Worm (Caenorhabditis elegans): ENCODE data around the gene F35G12.12.

The F35G12.12 gene

DNA sequence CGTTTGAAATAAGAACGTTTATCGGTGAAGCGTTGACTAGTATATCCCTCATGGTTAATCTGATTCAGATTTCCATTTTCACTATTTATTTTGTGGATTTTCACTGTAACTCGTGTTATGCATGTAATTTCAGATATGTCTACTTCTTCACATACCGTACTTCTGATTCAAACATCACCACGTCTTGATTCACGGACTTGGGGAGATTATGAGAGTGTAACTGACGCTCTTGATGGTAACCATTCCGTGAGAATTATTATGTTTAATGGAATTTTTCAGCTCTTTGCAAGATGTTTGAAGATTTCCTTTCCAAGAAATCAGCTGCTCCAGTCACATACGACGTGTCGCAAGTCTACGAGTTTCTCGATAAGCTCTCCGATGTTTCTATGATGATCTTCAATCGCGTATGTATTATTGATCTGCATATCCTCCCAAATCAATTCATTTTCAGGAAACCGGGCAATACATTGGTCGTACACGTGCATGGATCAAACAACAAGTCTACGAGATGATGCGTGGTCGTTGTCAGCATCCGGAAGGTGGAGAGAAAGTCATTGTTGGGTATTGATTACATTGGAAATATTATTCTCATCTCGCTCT, 11.6 kb downstream of the F35G12.12 start, which contains the start of gene erh-2:
Gene erh-2, plus strand, starts transcription at position 134 of the 600 bp plus-strand sequence.
- TF ChIP-seq mdl-1 (tag; optimal IDR thresholded peaks at IDR 0.05), result no peak
- TF ChIP-seq nhr-129 (tag; optimal IDR thresholded peaks at IDR 0.05), result no peak
- TF ChIP-seq ceh-82 (tag; optimal IDR thresholded peaks at IDR 0.05), result no peak
- TF ChIP-seq lin-39 (tag; optimal IDR thresholded peaks at IDR 0.05), result no peak
- TF ChIP-seq ztf-11 (tag; optimal IDR thresholded peaks at IDR 0.05), result no peak
- no peak for TF ChIP-seq egl-27 (tag; optimal IDR thresholded peaks at IDR 0.05)
- TF ChIP-seq nhr-237 (tag; optimal IDR thresholded peaks at IDR 0.05), result no peak
- no peak for TF ChIP-seq nhr-12 (tag; optimal IDR thresholded peaks at IDR 0.05)
- no peak for TF ChIP-seq unc-62 (GFP tag; optimal IDR thresholded peaks at IDR 0.05)
- no peak for TF ChIP-seq ztf-1 (GFP tag; conservative IDR thresholded peaks at IDR 0.05)
- no peak for TF ChIP-seq unc-55 (GFP tag; optimal IDR thresholded peaks at IDR 0.05)
- TF ChIP-seq lin-13 (GFP tag; optimal IDR thresholded peaks at IDR 0.05), result no peak
- TF ChIP-seq elt-1 (tag; optimal IDR thresholded peaks at IDR 0.05), result no peak

DNA sequence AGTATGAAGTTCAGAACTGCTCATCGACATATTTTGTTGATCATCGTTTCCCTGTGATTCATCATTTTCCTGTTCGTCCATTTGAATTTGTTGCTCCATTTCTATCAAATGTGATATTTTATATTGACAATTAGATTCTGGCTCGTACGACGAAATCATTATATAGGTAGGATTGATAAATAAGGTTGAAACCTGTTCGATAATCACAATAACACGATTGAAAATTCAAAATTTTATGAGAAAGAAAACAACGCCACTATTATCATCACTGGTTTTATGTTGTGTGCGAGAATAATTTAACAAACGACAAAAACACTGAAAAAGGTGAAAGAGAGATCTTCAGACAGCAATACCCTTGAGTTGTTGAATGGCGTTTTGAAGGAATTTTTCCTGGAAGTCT, 12.7 kb downstream of the F35G12.12 start, which contains the start of gene apc-11:
Gene apc-11, minus strand, starts transcription at position 101 of the 400 bp plus-strand sequence.
- TF ChIP-seq blmp-1 (tag; optimal IDR thresholded peaks at IDR 0.05; ENCODE audit: insufficient read depth), result no peak
- no peak for TF ChIP-seq lin-39 (tag; optimal IDR thresholded peaks at IDR 0.05)
- TF ChIP-seq mbf-1 (tag; optimal IDR thresholded peaks at IDR 0.05), result no peak
- no peak for TF ChIP-seq R02D3.7 (tag; optimal IDR thresholded peaks at IDR 0.05)
- no peak for TF ChIP-seq unc-39 (tag; optimal IDR thresholded peaks at IDR 0.05)
- no peak for TF ChIP-seq ceh-82 (tag; optimal IDR thresholded peaks at IDR 0.05)
- TF ChIP-seq ztf-4 (tag; optimal IDR thresholded peaks at IDR 0.05), result no peak
- no peak for TF ChIP-seq nhr-12 (tag; optimal IDR thresholded peaks at IDR 0.05)

DNA sequence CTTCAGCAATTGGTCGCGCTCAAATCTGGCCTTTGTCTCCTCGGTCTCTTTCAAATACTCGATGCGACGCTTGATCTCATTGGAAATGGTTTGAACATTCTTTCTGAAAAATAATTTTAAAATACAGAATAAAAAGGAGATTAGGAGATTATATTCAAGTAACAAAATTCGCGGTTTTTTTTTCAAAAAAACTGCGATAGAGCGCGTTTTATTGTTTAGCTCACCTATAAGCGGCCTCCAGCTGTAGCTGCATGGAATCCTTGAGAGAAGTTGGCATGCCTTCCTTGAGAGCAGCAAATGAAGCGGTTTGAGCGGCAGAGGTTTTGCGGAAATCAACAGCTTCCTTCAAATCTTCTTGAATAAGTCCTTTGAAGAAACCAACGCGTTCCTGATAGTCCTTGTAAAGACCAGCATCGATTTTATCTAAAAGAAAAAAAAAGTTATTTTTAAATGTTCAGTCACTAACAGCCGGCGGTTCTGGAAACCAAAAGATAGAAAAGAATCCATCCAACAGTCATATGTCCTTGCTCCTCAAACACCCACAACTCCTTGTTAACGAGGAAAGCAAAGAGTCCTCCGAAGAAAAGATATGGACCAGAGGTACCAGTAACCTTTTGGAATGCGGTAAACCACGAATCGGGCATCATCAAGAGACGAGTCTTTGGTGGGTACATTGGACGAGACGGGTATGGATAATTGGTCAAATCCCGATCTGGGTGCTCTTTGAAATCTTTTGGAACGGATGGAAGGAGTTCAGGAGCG, 13.3 kb downstream of the F35G12.12 start:
- TF ChIP-seq nhr-21 (tag; optimal IDR thresholded peaks at IDR 0.05) (no peak), unc-62 (GFP tag; optimal IDR thresholded peaks at IDR 0.05) (no peak), mdl-1 (tag; optimal IDR thresholded peaks at IDR 0.05) (no peak), unc-39 (tag; optimal IDR thresholded peaks at IDR 0.05) (no peak), mab-5 (tag; optimal IDR thresholded peaks at IDR 0.05) (no peak), snpc-4 (tag; optimal IDR thresholded peaks at IDR 0.05) (no peak), F13H6.1 (tag; optimal IDR thresholded peaks at IDR 0.05) (no peak)

DNA sequence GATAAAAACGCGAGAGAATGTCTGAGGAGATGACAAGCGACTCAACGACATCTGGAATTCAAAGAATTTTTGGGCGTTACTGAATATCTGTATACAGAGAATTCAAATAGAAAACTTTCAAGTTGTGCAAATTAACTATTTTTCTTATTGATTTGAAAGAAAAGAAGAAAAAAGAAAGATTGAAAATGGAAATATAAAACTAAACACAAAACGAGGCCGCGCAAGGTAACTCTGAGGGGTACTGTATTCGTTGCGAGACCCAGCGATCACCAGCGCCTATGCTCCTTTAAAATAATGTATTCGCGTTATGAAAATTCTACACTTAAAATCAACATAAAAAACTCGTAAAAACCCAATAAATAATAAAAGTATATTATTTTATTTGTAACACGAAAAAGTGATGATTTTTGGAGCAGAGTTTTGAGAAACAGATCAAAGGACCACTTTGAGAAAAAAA, 14.2 kb downstream of the F35G12.12 start, which contains the start of gene asb-1:
Gene asb-1, minus strand, starts transcription at position 51 of the 457 bp plus-strand sequence.
- TF ChIP-seq fos-1 (tag; optimal IDR thresholded peaks at IDR 0.05) (no peak), nhr-237 (tag; optimal IDR thresholded peaks at IDR 0.05) (no peak), aly-2 (tag; optimal IDR thresholded peaks at IDR 0.05) (no peak), ztf-4 (tag; optimal IDR thresholded peaks at IDR 0.05) (no peak), dmd-4 (tag; optimal IDR thresholded peaks at IDR 0.05) (no peak), nhr-6 (tag; optimal IDR thresholded peaks at IDR 0.05) (no peak), blmp-1 (tag; optimal IDR thresholded peaks at IDR 0.05; ENCODE audit: insufficient read depth) (no peak), gmeb-1 (tag; optimal IDR thresholded peaks at IDR 0.05) (no peak)

DNA sequence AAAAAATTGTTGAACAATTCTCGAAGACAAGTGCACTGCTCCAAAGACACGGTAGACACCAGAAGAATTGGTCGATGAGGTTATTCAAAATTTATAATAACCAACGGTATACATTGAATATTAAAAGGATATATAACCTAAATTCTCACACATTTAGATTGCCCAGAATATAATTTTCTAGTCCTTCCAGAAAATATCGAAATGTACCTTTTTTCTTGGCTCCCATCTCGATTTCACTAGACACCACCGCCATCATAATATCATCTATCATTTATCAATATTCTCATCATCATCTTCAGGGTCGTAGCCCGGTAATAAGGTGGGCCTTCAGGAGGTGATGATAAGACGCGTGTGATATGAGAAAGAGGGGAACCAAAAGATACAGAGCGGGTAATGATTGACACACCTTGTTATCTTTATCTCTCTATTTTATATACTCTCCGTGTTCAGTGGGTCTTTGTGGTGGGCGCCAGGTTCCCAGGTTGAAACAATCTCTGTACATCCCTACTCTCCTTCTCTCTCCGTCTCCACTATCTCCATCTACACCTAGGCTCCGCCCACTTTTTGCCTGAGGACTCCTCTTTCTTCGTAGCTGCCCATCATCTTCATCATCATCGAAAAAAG, 18.7 kb downstream of the F35G12.12 start, which contains the start of gene mab-21:
Gene mab-21, plus strand, starts transcription at position 615 of the 624 bp plus-strand sequence.
- TF ChIP-seq nhr-12 (tag; optimal IDR thresholded peaks at IDR 0.05) (no peak), F13H6.1 (tag; optimal IDR thresholded peaks at IDR 0.05) (peak; percentile 61), lsy-2 (tag; optimal IDR thresholded peaks at IDR 0.05) (peak in 1 of 2 experiments; percentile 26), nhr-129 (tag; optimal IDR thresholded peaks at IDR 0.05) (peak; percentile 26), gmeb-1 (tag; optimal IDR thresholded peaks at IDR 0.05) (no peak), fos-1 (tag; optimal IDR thresholded peaks at IDR 0.05) (peak; percentile 12), crh-2 (tag; optimal IDR thresholded peaks at IDR 0.05) (no peak), sem-4 (tag; optimal IDR thresholded peaks at IDR 0.05) (peak; percentile 34), sma-9 (GFP tag; optimal IDR thresholded peaks at IDR 0.05) (peak; percentile 35), sma-9 (tag; optimal IDR thresholded peaks at IDR 0.05) (no peak)

All from whole organism, L2 larva.